Fruit fly (Drosophila melanogaster) whole organism, embryonic: Measurements from ENCODE around the gene CG8814.

Experiments
- Bteb2 ChIP-seq: fragments of 200-800 bp; sonication (Bioruptor generic); optimal IDR thresholded peaks from 2 replicates; lab custom pipeline; 2016; ENCODE audit warnings: missing biosample characterization, missing genetic modification characterization
- CG10274 ChIP-seq: fragments of 200-800 bp; sonication (Bioruptor generic); optimal IDR thresholded peaks from 3 replicates; lab custom pipeline; 2017; ENCODE audit warnings: missing biosample characterization, mild to moderate bottlenecking, missing genetic modification characterization
- CG10462 ChIP-seq: fragments of 200-800 bp; sonication (Bioruptor generic); optimal IDR thresholded peaks from 2 replicates; lab custom pipeline; 2016; ENCODE audit warnings: missing biosample characterization, missing genetic modification characterization
- CG11456 ChIP-seq: fragments of 200-800 bp; sonication (Bioruptor generic); IDR thresholded peaks from 3 replicates; pipeline ENCODE4 v1.3.6; 2022; ENCODE audit warnings: missing biosample characterization, missing genetic modification characterization
- CG12071 ChIP-seq: fragments of 200-800 bp; sonication (Bioruptor generic); optimal IDR thresholded peaks from 3 replicates; lab custom pipeline; 2018; ENCODE audit warnings: missing biosample characterization, mild to moderate bottlenecking, missing genetic modification characterization
- CG12769 ChIP-seq: fragments of 200-800 bp; sonication (Bioruptor generic); optimal IDR thresholded peaks from 2 replicates; lab custom pipeline; 2019; ENCODE audit warnings: missing biosample characterization, mild to moderate bottlenecking, missing genetic modification characterization, moderate library complexity
- CG13775 ChIP-seq: fragments of 200-800 bp; sonication (Bioruptor generic); optimal IDR thresholded peaks from 3 replicates; lab custom pipeline; 2017; ENCODE audit warnings: missing biosample characterization, mild to moderate bottlenecking, missing genetic modification characterization
- CG13894 ChIP-seq: fragments of 200-800 bp; sonication (Bioruptor generic); optimal IDR thresholded peaks from 3 replicates; lab custom pipeline; 2018; ENCODE audit warnings: missing biosample characterization, mild to moderate bottlenecking, missing genetic modification characterization, moderate library complexity
- CG15696 ChIP-seq: fragments of 200-800 bp; sonication (Bioruptor generic); optimal IDR thresholded peaks from 2 replicates; lab custom pipeline; 2019; ENCODE audit warnings: missing biosample characterization, mild to moderate bottlenecking, missing genetic modification characterization, moderate library complexity
- CG16863 ChIP-seq: fragments of 200-800 bp; sonication (Bioruptor generic); optimal IDR thresholded peaks from 3 replicates; lab custom pipeline; 2016; ENCODE audit warnings: missing biosample characterization, missing genetic modification characterization
- CG17361 ChIP-seq: fragments of 200-800 bp; sonication (Bioruptor generic); IDR thresholded peaks from 3 replicates; pipeline ENCODE4 v1.3.6; 2022; ENCODE audit warnings: missing biosample characterization, missing genetic modification characterization
- CG18262 ChIP-seq: fragments of 200-800 bp; optimal IDR thresholded peaks from 3 replicates; lab custom pipeline; 2019; ENCODE audit warnings: missing biosample characterization, mild to moderate bottlenecking, missing genetic modification characterization, moderate library complexity
- CG32772 ChIP-seq: fragments of 200-800 bp; sonication (Bioruptor generic); IDR thresholded peaks from 2 replicates; pipeline ENCODE4 v1.3.6; 2022; ENCODE audit warnings: missing biosample characterization, missing genetic modification characterization
- CG33213 ChIP-seq: fragments of 200-800 bp; sonication (Bioruptor generic); optimal IDR thresholded peaks from 3 replicates; lab custom pipeline; 2016; ENCODE audit warnings: missing biosample characterization, missing genetic modification characterization
- CG34376 ChIP-seq: fragments of 200-800 bp; sonication (Bioruptor generic); optimal IDR thresholded peaks from 2 replicates; lab custom pipeline; 2018; ENCODE audit warnings: missing biosample characterization, mild to moderate bottlenecking, missing genetic modification characterization
- CG4404 ChIP-seq: fragments of 200-800 bp; sonication (Bioruptor generic); IDR thresholded peaks from 2 replicates; pipeline ENCODE4 v1.3.6; 2022; ENCODE audit warnings: missing biosample characterization, missing genetic modification characterization
- CG4617 ChIP-seq: fragments of 200-800 bp; sonication (Bioruptor generic); optimal IDR thresholded peaks from 3 replicates; lab custom pipeline; 2016; ENCODE audit warnings: missing biosample characterization, missing genetic modification characterization, borderline replicate concordance
- CG6272 ChIP-seq: fragments of 200-800 bp; sonication (Bioruptor generic); IDR thresholded peaks from 2 replicates; pipeline ENCODE4 v1.3.6; 2022; ENCODE audit warnings: missing biosample characterization, missing genetic modification characterization
- CG7963 ChIP-seq: fragments of 200-800 bp; sonication (Bioruptor generic); IDR thresholded peaks from 3 replicates; pipeline ENCODE4 v1.3.6; 2022; ENCODE audit warnings: missing biosample characterization, missing genetic modification characterization; ENCODE audit not compliant: partially characterized antibody
- CG8359 ChIP-seq: fragments of 200-800 bp; sonication (Bioruptor generic); optimal IDR thresholded peaks from 2 replicates; lab custom pipeline; 2017; ENCODE audit warnings: missing biosample characterization, mild to moderate bottlenecking, missing genetic modification characterization, borderline replicate concordance
- CG8478 ChIP-seq: fragments of >200 bp; optimal IDR thresholded peaks from 2 replicates; lab custom pipeline; 2018
- CoRest ChIP-seq: fragments of 200-800 bp; sonication (Bioruptor generic); optimal IDR thresholded peaks from 3 replicates; lab custom pipeline; 2018; ENCODE audit warnings: missing biosample characterization, mild to moderate bottlenecking, missing genetic modification characterization, moderate library complexity
- Deaf1 ChIP-seq: fragments of 200-800 bp; optimal IDR thresholded peaks from 3 replicates; lab custom pipeline; 2019; ENCODE audit warnings: missing biosample characterization, mild to moderate bottlenecking, missing genetic modification characterization, moderate library complexity
- Eip74EF ChIP-seq, 2 experiments: fragments of 200-800 bp in 1 of 2; fragments of >200 bp in 1 of 2; sonication (Bioruptor generic) in 1 of 2; optimal IDR thresholded peaks; 2 replicates each; lab custom pipeline; 2017 to 2019; ENCODE audit warnings: missing biosample characterization in 2 of 2, missing genetic modification characterization in 2 of 2, mild to moderate bottlenecking in 1 of 2, moderate library complexity in 1 of 2
- Ets65A ChIP-seq: fragments of 200-800 bp; sonication (Bioruptor generic); peaks from one replicate; lab custom pipeline; 2016; ENCODE audit warnings: missing biosample characterization, missing genetic modification characterization
- GATAe ChIP-seq: fragments of 200-800 bp; sonication (Bioruptor generic); conservative IDR thresholded peaks from 2 replicates; pipeline ENCODE4 v1.3.6; 2022; ENCODE audit warnings: missing biosample characterization, missing genetic modification characterization
- Gsc ChIP-seq: fragments of 200-800 bp; sonication (Bioruptor generic); IDR thresholded peaks from 2 replicates; pipeline ENCODE4 v1.3.6; 2022; ENCODE audit warnings: missing biosample characterization, missing genetic modification characterization
- NK7.1 ChIP-seq: fragments of 200-800 bp; sonication (Bioruptor generic); optimal IDR thresholded peaks from 3 replicates; lab custom pipeline; 2016; ENCODE audit warnings: missing biosample characterization, missing genetic modification characterization
- Nf-YC ChIP-seq: fragments of 200-800 bp; optimal IDR thresholded peaks from 3 replicates; lab custom pipeline; 2019; ENCODE audit warnings: missing biosample characterization, mild to moderate bottlenecking, missing genetic modification characterization, moderate library complexity
- Oaz ChIP-seq: fragments of 200-800 bp; sonication (Bioruptor generic); IDR thresholded peaks from 2 replicates; pipeline ENCODE4 v1.3.6; 2022; ENCODE audit warnings: missing biosample characterization, missing genetic modification characterization
- ac ChIP-seq: fragments of 200-800 bp; sonication (Bioruptor generic); optimal IDR thresholded peaks from 3 replicates; lab custom pipeline; 2017; ENCODE audit warnings: missing biosample characterization, mild to moderate bottlenecking, missing genetic modification characterization
- bbx ChIP-seq: fragments of 200-800 bp; sonication (Bioruptor generic); IDR thresholded peaks from 2 replicates; pipeline ENCODE4 v1.3.6; 2022; ENCODE audit warnings: missing biosample characterization, missing genetic modification characterization; ENCODE audit not compliant: partially characterized antibody
- br ChIP-seq: fragments of >200 bp; optimal IDR thresholded peaks from 2 replicates; lab custom pipeline; 2017
- caup ChIP-seq: fragments of 200-800 bp; sonication (Bioruptor generic); optimal IDR thresholded peaks from 3 replicates; lab custom pipeline; 2017; ENCODE audit warnings: missing biosample characterization, mild to moderate bottlenecking, missing genetic modification characterization, moderate library complexity; ENCODE audit not compliant: severe bottlenecking
- chinmo ChIP-seq: fragments of 200-800 bp; sonication (Bioruptor generic); IDR thresholded peaks from 4 replicates; pipeline ENCODE4 v1.3.6; 2022; ENCODE audit warnings: missing biosample characterization, missing genetic modification characterization; ENCODE audit not compliant: partially characterized antibody
- dimm ChIP-seq: fragments of 200-800 bp; sonication (Bioruptor generic); IDR thresholded peaks from 2 replicates; pipeline ENCODE4 v1.3.6; 2022; ENCODE audit warnings: missing biosample characterization, missing genetic modification characterization
- ftz-f1 ChIP-seq: fragments of 200-800 bp; sonication (Bioruptor generic); optimal IDR thresholded peaks from 2 replicates; lab custom pipeline; 2016; ENCODE audit warnings: missing biosample characterization, missing genetic modification characterization
- gcm ChIP-seq: fragments of 200-800 bp; sonication (Bioruptor generic); optimal IDR thresholded peaks from 2 replicates; lab custom pipeline; 2019; ENCODE audit warnings: missing biosample characterization, mild to moderate bottlenecking, missing genetic modification characterization, moderate library complexity
- kay ChIP-seq: fragments of 200-800 bp; sonication (Bioruptor generic); optimal IDR thresholded peaks from 2 replicates; lab custom pipeline; 2016; ENCODE audit warnings: missing biosample characterization, missing genetic modification characterization
- lov ChIP-seq, 2 experiments: fragments of 200-800 bp in 1 of 2; fragments of >200 bp in 1 of 2; sonication (Bioruptor generic) in 1 of 2; IDR thresholded peaks in 1 of 2; optimal IDR thresholded peaks in 1 of 2; 2 replicates in 1 of 2; 3 replicates in 1 of 2; pipeline versions ENCODE4 v1.3.6 to Lab custom; 2017 to 2022; ENCODE audit warnings: missing biosample characterization in 1 of 2, missing genetic modification characterization in 1 of 2
- mld ChIP-seq: fragments of 200-800 bp; sonication (Bioruptor generic); IDR thresholded peaks from 3 replicates; pipeline ENCODE4 v1.3.6; 2022; ENCODE audit warnings: missing biosample characterization, missing genetic modification characterization; ENCODE audit not compliant: partially characterized antibody
- otp ChIP-seq: fragments of 200-800 bp; sonication (Bioruptor generic); IDR thresholded peaks from 3 replicates; pipeline ENCODE4, ENCODE4 v1.3.6; 2022; ENCODE audit warnings: missing biosample characterization, missing genetic modification characterization
- pan ChIP-seq, 4 experiments: fragments of >200 bp in 3 of 4; fragments of 200-800 bp in 1 of 4; sonication (Bioruptor generic) in 1 of 4; optimal IDR thresholded peaks in 3 of 4; IDR thresholded peaks in 1 of 4; 2 replicates each; pipeline versions ENCODE4 v1.3.6 to Lab custom; 2017 to 2022; ENCODE audit warnings: missing biosample characterization in 2 of 4, missing genetic modification characterization in 2 of 4, mixed read lengths in 1 of 4
- sd ChIP-seq: fragments of 200-800 bp; sonication (Bioruptor generic); optimal IDR thresholded peaks from 3 replicates; lab custom pipeline; 2018; ENCODE audit warnings: missing biosample characterization, mild to moderate bottlenecking, missing genetic modification characterization, moderate library complexity
- sqz ChIP-seq: fragments of 200-800 bp; sonication (Bioruptor generic); optimal IDR thresholded peaks from 3 replicates; lab custom pipeline; 2018; ENCODE audit warnings: missing biosample characterization, mild to moderate bottlenecking, missing genetic modification characterization
- ssp ChIP-seq: fragments of 200-800 bp; sonication (Bioruptor generic); IDR thresholded peaks from 2 replicates; pipeline ENCODE4 v1.3.6; 2022; ENCODE audit warnings: missing biosample characterization, missing genetic modification characterization
- tx ChIP-seq: fragments of 200-800 bp; sonication (Bioruptor generic); optimal IDR thresholded peaks from 2 replicates; lab custom pipeline; 2016; ENCODE audit warnings: missing biosample characterization, missing genetic modification characterization
- yki ChIP-seq: fragments of >200 bp; optimal IDR thresholded peaks from 3 replicates; lab custom pipeline; 2018

CG8814 gene

dm6 chr2L:2855773-2856615 is 18.7 kb upstream of the CG8814 start, which contains the start of the genes CG3104 and RpS21 (continued):
- peak; percentile 73 for TF ChIP-seq CG18262
- peak; percentile 66 for TF ChIP-seq dimm (GFP tag; lab: Robert Waterston, UW)
- peak; percentile 88 for TF ChIP-seq CG32772 (GFP tag; lab: Robert Waterston, UW)
- peak; percentile 4 for TF ChIP-seq gcm (GFP tag; lab: Kevin White, UChicago)
- TF ChIP-seq kay (GFP tag; lab: Kevin White, UChicago): no peak
- TF ChIP-seq CG33213 (GFP tag; lab: Kevin White, UChicago): peak; percentile 96
- peak; percentile 98 for TF ChIP-seq CG11456 (GFP tag; lab: Robert Waterston, UW)
- TF ChIP-seq Bteb2: peak; percentile 75
- peak; percentile 73 for TF ChIP-seq NK7.1 (GFP tag; lab: Kevin White, UChicago)
- TF ChIP-seq CG8359 (GFP tag; lab: Kevin White, UChicago): peak; percentile 43
- TF ChIP-seq CG7963 (GFP tag; lab: Robert Waterston, UW): no peak
- TF ChIP-seq tx: peak; percentile 71
- peak; percentile 73 for TF ChIP-seq CG13894 (tag; lab: Kevin White, UChicago)
- peak in 1 of 2 experiments; percentile 46 for TF ChIP-seq Eip74EF (GFP tag; optimal IDR thresholded peaks at IDR 0.05; lab: Kevin White, UChicago)
- peak; percentile 38 for TF ChIP-seq CG12769 (tag; lab: Kevin White, UChicago)
- TF ChIP-seq GATAe (GFP tag; lab: Robert Waterston, UW): no peak
- TF ChIP-seq CG12071: peak; percentile 80
- no peak for TF ChIP-seq lov (optimal IDR thresholded peaks at IDR 0.05; lab: Kevin White, UChicago)
- peak; percentile 94 for TF ChIP-seq lov (GFP tag; IDR thresholded peaks at IDR 0.05; lab: Robert Waterston, UW)
- peak; percentile 85 for TF ChIP-seq CG17361 (GFP tag; lab: Robert Waterston, UW)
- TF ChIP-seq CG16863: peak; percentile 83
- TF ChIP-seq Ets65A (GFP tag; lab: Kevin White, UChicago): peak; percentile 99
- TF ChIP-seq CG6272 (GFP tag; lab: Robert Waterston, UW): peak; percentile 68
- no peak for TF ChIP-seq CG8478
- TF ChIP-seq sqz (GFP tag; lab: Kevin White, UChicago): peak; percentile 84
- peak; percentile 81 for TF ChIP-seq ssp
- TF ChIP-seq Nf-YC: peak; percentile 78
- TF ChIP-seq CG15696 (tag; lab: Kevin White, UChicago): peak; percentile 69
- peak; percentile 55 for TF ChIP-seq sd
- TF ChIP-seq Gsc (GFP tag; lab: Robert Waterston, UW): no peak
- TF ChIP-seq, all 482 proteins: peak for 423

dm6 chr2L:2856960-2857584 is 17.6 kb upstream of the CG8814 start, which contains the start of gene CG2991:
Gene CG2991, plus strand, starts transcription at chr2L:2857164.
- TF ChIP-seq br (lab: Kevin White, UChicago) (no peak), bbx (peak; percentile 87), CoRest (tag; lab: Kevin White, UChicago) (peak; percentile 16), ftz-f1 (GFP tag; lab: Kevin White, UChicago) (peak; percentile 15), CG4617 (GFP tag; lab: Kevin White, UChicago) (peak; percentile 86), Oaz (GFP tag; lab: Robert Waterston, UW) (no peak), mld (GFP tag; lab: Robert Waterston, UW) (no peak), caup (peak; percentile 56), CG4404 (GFP tag; lab: Robert Waterston, UW) (no peak), otp (no peak), yki (lab: Kevin White, UChicago) (no peak), pan (optimal IDR thresholded peaks at IDR 0.05; lab: Kevin White, UChicago) (no peak), pan (GFP tag; optimal IDR thresholded peaks at IDR 0.05 in 1 of 2, IDR thresholded peaks at IDR 0.05 in 1 of 2) (no peak), ac (GFP tag; lab: Kevin White, UChicago) (no peak), CG8478 (no peak), Deaf1 (tag; lab: Kevin White, UChicago) (peak; percentile 19), CG34376 (peak; percentile 20), CG10274 (GFP tag; lab: Kevin White, UChicago) (no peak), dimm (GFP tag; lab: Robert Waterston, UW) (no peak), chinmo (GFP tag; lab: Robert Waterston, UW) (peak; percentile 90; the same call in 3 of the 4 replicates), CG13775 (GFP tag; lab: Kevin White, UChicago) (no peak), CG10462 (GFP tag; lab: Kevin White, UChicago) (no peak)
